Worm (Caenorhabditis elegans) whole organism, mixed stage, embryonic: Measurements from ENCODE around the gene nhr-139.

Experiments used
- M03D4.4 ChIP-seq: sonication (generic microtip); optimal IDR thresholded peaks from 2 replicates; lab custom pipeline; 2017; ENCODE audit warnings: mild to moderate bottlenecking, missing genetic modification characterization, missing compliant biosample characterization
- bed-3 ChIP-seq: fragments of 200-800 bp; sonication (Bioruptor generic); optimal IDR thresholded peaks from 3 replicates; lab custom pipeline; 2018; ENCODE audit warnings: mild to moderate bottlenecking, missing genetic modification characterization, moderate library complexity, missing compliant biosample characterization
- blmp-1 ChIP-seq: fragments of 150-350 bp; optimal IDR thresholded peaks from 2 replicates; lab custom pipeline; 2014; ENCODE audit warnings: missing biosample characterization, missing genetic modification characterization
- ceh-39 ChIP-seq: fragments of 150-350 bp; optimal IDR thresholded peaks from 2 replicates; lab custom pipeline; 2014; ENCODE audit warnings: missing biosample characterization, missing genetic modification characterization
- ceh-83 ChIP-seq: fragments of 200-800 bp; sonication (Bioruptor generic); optimal IDR thresholded peaks from 2 replicates; lab custom pipeline; 2018; ENCODE audit warnings: mild to moderate bottlenecking, missing genetic modification characterization, missing compliant biosample characterization
- ces-1 ChIP-seq: fragments of 150-350 bp; optimal IDR thresholded peaks from 2 replicates; lab custom pipeline; 2014; ENCODE audit warnings: missing biosample characterization, missing genetic modification reagents, missing genetic modification characterization
- cnd-1 ChIP-seq: fragments of 200-800 bp; sonication (Bioruptor generic); optimal IDR thresholded peaks from 2 replicates; lab custom pipeline; 2018; ENCODE audit warnings: mild to moderate bottlenecking, missing genetic modification characterization, missing compliant biosample characterization
- drap-1 ChIP-seq: fragments of 200-800 bp; sonication (Bioruptor generic); optimal IDR thresholded peaks from 3 replicates; lab custom pipeline; 2018; ENCODE audit warnings: mild to moderate bottlenecking, missing genetic modification characterization, missing compliant biosample characterization
- elt-1 ChIP-seq: sonication (generic microtip); optimal IDR thresholded peaks from 2 replicates; lab custom pipeline; 2017; ENCODE audit warnings: missing genetic modification characterization, mild to moderate bottlenecking, missing compliant biosample characterization, antibody characterized with exemption, moderate library complexity, borderline replicate concordance; ENCODE audit not compliant: insufficient read depth
- elt-3 ChIP-seq: fragments of 150-350 bp; optimal IDR thresholded peaks from 2 replicates; lab custom pipeline; 2014; ENCODE audit warnings: missing biosample characterization, missing genetic modification characterization
- flh-1 ChIP-seq: fragments of 200-800 bp; sonication (Bioruptor generic); optimal IDR thresholded peaks from 2 replicates; lab custom pipeline; 2018; ENCODE audit warnings: mild to moderate bottlenecking, missing genetic modification characterization, moderate library complexity, missing compliant biosample characterization
- ham-2 ChIP-seq: fragments of 200-800 bp; sonication (Bioruptor generic); optimal IDR thresholded peaks from 2 replicates; lab custom pipeline; 2018; ENCODE audit warnings: mild to moderate bottlenecking, missing genetic modification characterization, missing compliant biosample characterization
- hlh-1 ChIP-seq: fragments of 150-350 bp; optimal IDR thresholded peaks from 2 replicates; lab custom pipeline; 2014; ENCODE audit warnings: missing biosample characterization, missing genetic modification reagents, missing genetic modification characterization
- lin-32 ChIP-seq: fragments of 200-800 bp; sonication (Bioruptor generic); optimal IDR thresholded peaks from 2 replicates; lab custom pipeline; 2018; ENCODE audit warnings: mild to moderate bottlenecking, missing genetic modification characterization, missing compliant biosample characterization
- lsy-2 ChIP-seq: fragments of 150-350 bp; optimal IDR thresholded peaks from 2 replicates; lab custom pipeline; 2014; ENCODE audit warnings: missing biosample characterization, missing genetic modification characterization
- mab-5 ChIP-seq: fragments of 150-350 bp; optimal IDR thresholded peaks from 2 replicates; lab custom pipeline; 2014; ENCODE audit warnings: missing biosample characterization, missing genetic modification characterization
- mep-1 ChIP-seq: fragments of 150-350 bp; optimal IDR thresholded peaks from 2 replicates; lab custom pipeline; 2017; ENCODE audit warnings: missing biosample characterization, missing genetic modification reagents, missing genetic modification characterization, inconsistent platforms
- mls-2 ChIP-seq: sonication (generic microtip); optimal IDR thresholded peaks from 2 replicates; lab custom pipeline; 2016; ENCODE audit warnings: mild to moderate bottlenecking, missing genetic modification characterization, moderate library complexity, missing compliant biosample characterization
- nhr-12 ChIP-seq: fragments of 150-350 bp; optimal IDR thresholded peaks from 2 replicates; lab custom pipeline; 2014; ENCODE audit warnings: missing biosample characterization, missing genetic modification characterization
- nhr-2 ChIP-seq: fragments of 150-350 bp; optimal IDR thresholded peaks from 2 replicates; lab custom pipeline; 2014; ENCODE audit warnings: missing biosample characterization, missing genetic modification characterization
- nhr-28 ChIP-seq: fragments of 150-350 bp; optimal IDR thresholded peaks from 2 replicates; lab custom pipeline; 2014; ENCODE audit warnings: missing biosample characterization, missing genetic modification characterization
- nhr-76 ChIP-seq: sonication (generic microtip); optimal IDR thresholded peaks from 2 replicates; lab custom pipeline; 2017; ENCODE audit warnings: missing biosample characterization, missing genetic modification characterization
- pha-4 ChIP-seq: fragments of 150-350 bp; optimal IDR thresholded peaks from 2 replicates; lab custom pipeline; 2018; ENCODE audit warnings: missing biosample characterization, missing genetic modification reagents, missing genetic modification characterization
- sem-2 ChIP-seq: fragments of 200-800 bp; sonication (Bioruptor generic); optimal IDR thresholded peaks from 2 replicates; lab custom pipeline; 2018; ENCODE audit warnings: mild to moderate bottlenecking, missing genetic modification characterization, missing compliant biosample characterization
- snpc-4 ChIP-seq: fragments of 150-350 bp; optimal IDR thresholded peaks from 2 replicates; lab custom pipeline; 2014; ENCODE audit warnings: missing biosample characterization, missing genetic modification characterization
- sptf-1 ChIP-seq: sonication (generic microtip); optimal IDR thresholded peaks from 2 replicates; lab custom pipeline; 2017; ENCODE audit warnings: mild to moderate bottlenecking, missing genetic modification characterization, moderate library complexity, missing compliant biosample characterization
- unc-120 ChIP-seq: sonication (generic microtip); optimal IDR thresholded peaks from 2 replicates; lab custom pipeline; 2017; ENCODE audit warnings: missing genetic modification characterization, missing compliant biosample characterization; ENCODE audit not compliant: poor library complexity, severe bottlenecking
- unc-39 ChIP-seq: fragments of 150-350 bp; optimal IDR thresholded peaks from 2 replicates; lab custom pipeline; 2014; ENCODE audit warnings: missing biosample characterization, missing genetic modification characterization
- unc-62 ChIP-seq: fragments of 150-350 bp; optimal IDR thresholded peaks from 2 replicates; lab custom pipeline; 2014; ENCODE audit warnings: missing biosample characterization, missing genetic modification reagents, missing genetic modification characterization
- zip-8 ChIP-seq: fragments of 150-350 bp; optimal IDR thresholded peaks from 2 replicates; lab custom pipeline; 2014; ENCODE audit warnings: missing biosample characterization, missing genetic modification characterization
- ztf-11 ChIP-seq: fragments of 150-350 bp; optimal IDR thresholded peaks from 2 replicates; lab custom pipeline; 2014; ENCODE audit warnings: missing biosample characterization, missing genetic modification characterization

nhr-139 gene

DNA sequence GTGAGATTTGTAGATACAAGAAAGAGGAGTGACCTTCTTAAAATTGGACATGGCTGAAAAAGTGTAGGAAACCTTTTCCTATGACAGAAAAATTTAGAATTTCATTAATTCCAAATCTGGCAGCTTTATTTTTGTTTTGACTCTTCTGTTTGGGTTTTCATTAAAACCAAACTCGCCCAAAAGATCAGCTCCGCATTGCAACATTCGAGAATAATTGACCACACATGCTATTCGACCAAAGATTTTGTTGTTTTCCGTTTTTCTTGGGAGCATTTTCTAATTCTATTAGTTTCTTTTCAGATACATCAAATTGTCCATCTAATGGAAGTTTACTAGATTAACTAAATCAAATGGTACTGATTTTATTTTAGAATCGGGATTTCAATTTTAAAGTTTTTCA, 31.3 kb downstream of the nhr-139 start, which contains the start of gene mec-1:
Gene mec-1, plus strand, starts transcription at position 301 of the 400 bp plus-strand sequence.
- TF ChIP-seq nhr-28 (tag; lab: Kevin White, UChicago): no peak
- TF ChIP-seq sptf-1 (tag; lab: Kevin White, UChicago): no peak
- TF ChIP-seq M03D4.4: no peak
- no peak for TF ChIP-seq elt-3 (tag; lab: Kevin White, UChicago)
- no peak for TF ChIP-seq lin-32 (GFP tag; lab: Kevin White, UChicago)
- TF ChIP-seq zip-8 (tag; lab: Kevin White, UChicago): no peak
- TF ChIP-seq nhr-2 (tag; lab: Kevin White, UChicago): no peak
- no peak for TF ChIP-seq mab-5
- TF ChIP-seq bed-3 (GFP tag; lab: Kevin White, UChicago): no peak
- TF ChIP-seq unc-39 (tag; lab: Kevin White, UChicago): no peak
- TF ChIP-seq cnd-1 (tag; lab: Kevin White, UChicago): no peak
- TF ChIP-seq, all 35 proteins: peak for 0

DNA sequence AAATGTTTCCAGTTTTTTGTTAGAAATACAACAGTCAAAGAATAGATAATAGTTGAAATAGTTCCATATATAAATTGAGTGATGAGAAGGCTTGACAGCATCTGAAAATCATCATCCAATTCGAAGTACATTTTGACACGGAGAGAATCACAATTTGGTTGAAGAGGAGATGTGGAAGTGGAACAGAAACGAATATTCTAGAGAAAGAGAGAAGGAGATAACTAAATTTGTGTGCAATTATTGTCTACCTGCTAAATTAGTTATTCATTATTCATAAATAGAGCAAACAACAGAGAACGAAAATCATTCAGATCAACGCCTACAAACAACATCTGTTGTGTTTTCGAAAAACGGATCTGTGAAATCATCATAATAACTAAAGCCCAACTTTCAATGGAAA, 33.8 kb downstream of the nhr-139 start, which contains the start of gene srg-31:
Gene srg-31, minus strand, starts transcription at position 101 of the 400 bp plus-strand sequence.
- TF ChIP-seq lsy-2: no peak
- no peak for TF ChIP-seq sem-2
- no peak for TF ChIP-seq flh-1 (GFP tag; lab: Kevin White, UChicago)
- TF ChIP-seq bed-3 (GFP tag; lab: Kevin White, UChicago): no peak
- TF ChIP-seq M03D4.4: no peak
- no peak for TF ChIP-seq nhr-12 (tag; lab: Kevin White, UChicago)
- no peak for TF ChIP-seq unc-39 (tag; lab: Kevin White, UChicago)
- no peak for TF ChIP-seq drap-1
- no peak for TF ChIP-seq ham-2 (GFP tag; lab: Kevin White, UChicago)
- TF ChIP-seq ceh-39: no peak
- TF ChIP-seq mep-1 (tag; lab: Kevin White, UChicago): no peak
- TF ChIP-seq zip-8 (tag; lab: Kevin White, UChicago): no peak
- no peak for TF ChIP-seq mls-2
- TF ChIP-seq mab-5: no peak
- TF ChIP-seq unc-120 (tag; lab: Kevin White, UChicago): no peak
- no peak for TF ChIP-seq blmp-1
- TF ChIP-seq nhr-76 (tag; lab: Kevin White, UChicago): no peak
- TF ChIP-seq nhr-2 (tag; lab: Kevin White, UChicago): no peak
- TF ChIP-seq ztf-11 (tag; lab: Kevin White, UChicago): no peak
- TF ChIP-seq elt-3 (tag; lab: Kevin White, UChicago): no peak

DNA sequence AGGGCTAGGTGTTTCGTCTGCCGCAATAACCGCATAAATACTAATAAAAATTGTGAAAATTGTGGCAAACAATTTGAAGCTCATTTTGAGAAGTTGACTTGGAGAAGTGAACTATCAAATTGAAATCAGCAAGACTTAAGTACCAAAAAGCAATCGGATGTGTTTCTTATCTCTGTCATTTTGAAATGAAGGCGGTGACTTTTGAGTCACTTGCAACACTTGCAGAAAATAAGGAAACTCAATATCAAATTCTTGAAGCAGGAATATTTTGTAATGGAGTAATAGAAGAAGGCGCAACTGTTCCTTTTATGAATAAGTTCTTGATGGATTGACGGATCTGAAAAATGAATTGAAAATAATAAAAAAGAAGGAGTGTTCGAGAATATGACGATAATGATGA, 36.3 kb downstream of the nhr-139 start, which contains the start of gene T07H8.11:
Gene T07H8.11, minus strand, starts transcription at position 101 of the 400 bp plus-strand sequence.
- TF ChIP-seq unc-39 (tag; lab: Kevin White, UChicago) (no peak), mab-5 (no peak), unc-120 (tag; lab: Kevin White, UChicago) (no peak), elt-1 (tag; lab: Kevin White, UChicago) (no peak), ztf-11 (tag; lab: Kevin White, UChicago) (no peak), nhr-76 (tag; lab: Kevin White, UChicago) (no peak), unc-62 (no peak), sem-2 (no peak), pha-4 (tag; lab: Kevin White, UChicago) (no peak), lsy-2 (no peak), flh-1 (GFP tag; lab: Kevin White, UChicago) (no peak), ceh-83 (GFP tag; lab: Kevin White, UChicago) (no peak), ces-1 (GFP tag; lab: Kevin White, UChicago) (no peak), mls-2 (no peak), M03D4.4 (no peak)

DNA sequence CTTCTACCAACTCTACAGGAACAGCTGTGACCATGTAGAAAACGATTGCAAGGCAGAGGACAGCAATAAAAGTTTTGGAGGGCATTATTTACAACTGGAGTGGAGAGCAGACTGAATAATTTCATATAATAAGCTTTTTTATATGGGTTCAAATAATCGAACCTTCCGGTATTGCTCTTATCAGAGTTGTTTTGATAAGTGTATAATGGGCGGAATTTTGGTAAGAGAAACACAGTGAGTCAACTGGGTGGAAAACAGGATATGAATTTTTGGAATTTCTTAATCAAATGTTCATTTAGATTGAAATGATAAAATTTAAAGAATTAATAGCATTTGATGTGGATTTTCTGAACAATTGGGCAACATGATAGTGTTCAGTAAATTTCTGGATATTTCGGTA, 37.8 kb downstream of the nhr-139 start, which contains the start of gene Y57E12B.11:
Gene Y57E12B.11, minus strand, starts transcription at position 101 of the 400 bp plus-strand sequence.
- TF ChIP-seq nhr-76 (tag; lab: Kevin White, UChicago) (no peak), sem-2 (no peak)

DNA sequence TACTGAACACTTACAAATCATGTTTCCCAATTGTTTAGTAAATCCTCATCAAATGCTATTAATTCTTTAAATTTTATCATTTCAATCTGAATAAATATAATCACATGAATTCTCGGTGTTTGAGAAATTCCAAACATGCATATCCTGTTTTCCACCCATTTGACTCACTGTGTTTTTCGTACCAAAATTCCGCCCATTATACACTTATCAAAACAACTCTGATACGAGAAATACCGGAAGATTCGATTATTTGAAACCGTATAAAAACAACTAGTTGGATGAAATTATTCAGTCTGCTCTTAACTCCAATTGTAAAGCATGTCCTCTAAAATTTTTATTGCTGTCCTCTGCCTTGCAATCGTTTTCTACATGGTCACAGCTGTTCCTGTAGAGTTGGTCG, 39.3 kb downstream of the nhr-139 start, which contains the start of gene Y57E12B.1:
Gene Y57E12B.1, plus strand, starts transcription at position 301 of the 400 bp plus-strand sequence.
- TF ChIP-seq flh-1 (GFP tag; lab: Kevin White, UChicago) (no peak), lin-32 (GFP tag; lab: Kevin White, UChicago) (no peak)

DNA sequence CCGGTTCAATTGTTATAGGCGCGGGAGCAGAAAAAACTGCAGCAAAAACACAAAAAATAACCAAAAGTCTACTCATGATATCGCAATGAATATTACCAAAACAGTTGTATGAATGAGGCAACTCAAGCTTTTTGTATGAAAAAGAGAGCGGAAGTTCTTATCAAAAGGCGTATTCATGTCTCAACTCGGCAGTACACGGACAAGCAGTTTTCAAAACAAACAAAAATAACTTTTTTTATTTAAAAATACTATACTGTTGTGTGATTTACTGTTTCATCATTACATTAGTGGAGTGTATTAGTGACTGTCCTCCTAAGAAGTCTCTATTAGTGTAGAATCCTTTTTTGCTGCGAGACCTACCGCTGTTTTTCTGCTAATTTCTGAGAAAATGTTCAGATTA, 40.1 kb downstream of the nhr-139 start, which contains the start of gene Y57E12B.4:
Gene Y57E12B.4, minus strand, starts transcription at position 101 of the 400 bp plus-strand sequence.
- TF ChIP-seq nhr-12 (tag; lab: Kevin White, UChicago) (no peak), elt-3 (tag; lab: Kevin White, UChicago) (no peak), mab-5 (no peak), M03D4.4 (no peak), cnd-1 (tag; lab: Kevin White, UChicago) (no peak), ceh-39 (no peak), snpc-4 (tag; lab: Kevin White, UChicago) (no peak), pha-4 (tag; lab: Kevin White, UChicago) (no peak), mep-1 (tag; lab: Kevin White, UChicago) (no peak), hlh-1 (tag; lab: Kevin White, UChicago) (no peak), ztf-11 (tag; lab: Kevin White, UChicago) (no peak), ces-1 (GFP tag; lab: Kevin White, UChicago) (no peak)
